Worm (Caenorhabditis elegans): ENCODE data around the gene nep-13.
A peak's percentile ranks its signal among the peaks of the same experiment; 100 is the strongest.

nep-13 gene

ce11 chrII:3241842-3242241 is 40.6 kb upstream of the nep-13 start:
- TF ChIP-seq rpc-1 (optimal IDR thresholded peaks at IDR 0.05), result no peak
- no peak for TF ChIP-seq rpc-1 (tag; optimal IDR thresholded peaks at IDR 0.05)
- no peak for TF ChIP-seq Y67H2A.10 (GFP tag; conservative IDR thresholded peaks at IDR 0.05)
- TF ChIP-seq rec-8 (tag; optimal IDR thresholded peaks at IDR 0.05), result no peak
- no peak for TF ChIP-seq F57A8.1 (GFP tag; optimal IDR thresholded peaks at IDR 0.05)
- no peak for TF ChIP-seq die-1 (tag; optimal IDR thresholded peaks at IDR 0.05)
- TF ChIP-seq somi-1 (GFP tag; optimal IDR thresholded peaks at IDR 0.05), result no peak
- TF ChIP-seq ztf-3 (GFP tag; optimal IDR thresholded peaks at IDR 0.05), result no peak
- no peak for TF ChIP-seq cebp-2 (GFP tag; IDR thresholded peaks at IDR 0.05)
- TF ChIP-seq bed-1 (GFP tag; IDR thresholded peaks at IDR 0.05), result no peak
- TF ChIP-seq tlf-1 (GFP tag; optimal IDR thresholded peaks at IDR 0.05), result no peak
- TF ChIP-seq mxl-1 (tag; optimal IDR thresholded peaks at IDR 0.05), result no peak
- no peak for TF ChIP-seq akir-1 (GFP tag; optimal IDR thresholded peaks at IDR 0.05)
- no peak for TF ChIP-seq egl-18 (GFP tag; IDR thresholded peaks at IDR 0.05)
- no peak for TF ChIP-seq sdz-38 (tag; optimal IDR thresholded peaks at IDR 0.05)
- TF ChIP-seq lin-26 (GFP tag; IDR thresholded peaks at IDR 0.05), result no peak
- no peak for TF ChIP-seq atf-7 (tag; optimal IDR thresholded peaks at IDR 0.05)
- TF ChIP-seq ccch-3 (GFP tag; optimal IDR thresholded peaks at IDR 0.05), result no peak
- no peak for TF ChIP-seq repo-1 (tag; optimal IDR thresholded peaks at IDR 0.05)

- no peak for TF ChIP-seq B0019.2 (GFP tag; conservative IDR thresholded peaks at IDR 0.05)
- no peak for TF ChIP-seq madf-8 (GFP tag; conservative IDR thresholded peaks at IDR 0.05)
- no peak for TF ChIP-seq madf-6 (GFP tag; IDR thresholded peaks at IDR 0.05)
- TF ChIP-seq Y56A3A.18 (GFP tag; IDR thresholded peaks at IDR 0.05), result no peak
- no peak for TF ChIP-seq lin-54 (GFP tag; optimal IDR thresholded peaks at IDR 0.05)
Measured at ce11 chrII:3244070-3244469, 38.4 kb upstream of the nep-13 start, which contains the start of gene C17F4.12. C17F4.12 (minus strand) TSS chrII:3244170.

ce11 chrII:3244758-3245157 is 37.7 kb upstream of the nep-13 start:
- TF ChIP-seq unc-62 (GFP tag; optimal IDR thresholded peaks at IDR 0.05) (no peak), madf-8 (GFP tag; conservative IDR thresholded peaks at IDR 0.05) (no peak), hsf-1 (GFP tag; IDR thresholded peaks at IDR 0.05) (no peak), B0035.1 (tag; optimal IDR thresholded peaks at IDR 0.05) (no peak), ceh-91 (GFP tag; IDR thresholded peaks at IDR 0.05) (no peak), aptf-3 (GFP tag; IDR thresholded peaks at IDR 0.05) (no peak), egl-18 (GFP tag; IDR thresholded peaks at IDR 0.05) (no peak), mxl-1 (tag; optimal IDR thresholded peaks at IDR 0.05) (no peak), Y53G8AR.9 (GFP tag; conservative IDR thresholded peaks at IDR 0.05) (peak; percentile 47; the same call in 1 of the 2 replicates), zim-3 (tag; optimal IDR thresholded peaks at IDR 0.05) (no peak), nhr-80 (tag; optimal IDR thresholded peaks at IDR 0.05) (peak; percentile 74), bed-2 (GFP tag; IDR thresholded peaks at IDR 0.05) (no peak), madf-6 (GFP tag; IDR thresholded peaks at IDR 0.05) (no peak), nhr-90 (tag; optimal IDR thresholded peaks at IDR 0.05) (peak; percentile 43), F49E8.2 (tag; optimal IDR thresholded peaks at IDR 0.05; ENCODE audit: insufficient read depth) (no peak), lin-40 (tag; optimal IDR thresholded peaks at IDR 0.05) (no peak), ceh-79 (tag; optimal IDR thresholded peaks at IDR 0.05) (no peak)

- TF ChIP-seq atf-7 (tag; optimal IDR thresholded peaks at IDR 0.05) (peak; percentile 50), dpl-1 (GFP tag; optimal IDR thresholded peaks at IDR 0.05) (no peak), ztf-26 (tag; optimal IDR thresholded peaks at IDR 0.05) (peak; percentile 6), nhr-80 (tag; optimal IDR thresholded peaks at IDR 0.05) (peak; percentile 94), attf-5 (GFP tag; optimal IDR thresholded peaks at IDR 0.05) (peak; percentile 2), madf-10 (tag; optimal IDR thresholded peaks at IDR 0.05) (peak; percentile 11), Y67H2A.10 (GFP tag; conservative IDR thresholded peaks at IDR 0.05) (no peak), zfh-2 (GFP tag; conservative IDR thresholded peaks at IDR 0.05) (no peak), C17E4.6 (GFP tag; IDR thresholded peaks at IDR 0.05) (no peak), cebp-2 (GFP tag; IDR thresholded peaks at IDR 0.05) (no peak), tbx-9 (tag; optimal IDR thresholded peaks at IDR 0.05; ENCODE audit: borderline replicate concordance) (no peak), mcd-1 (GFP tag; IDR thresholded peaks at IDR 0.05) (no peak), pbrm-1 (GFP tag; IDR thresholded peaks at IDR 0.05) (0 out of 2 replicates have a peak, but pooled peaks have one; percentile 40), repo-1 (tag; optimal IDR thresholded peaks at IDR 0.05) (no peak), nhr-179 (tag; optimal IDR thresholded peaks at IDR 0.05) (no peak)
Measured at ce11 chrII:3245836-3246235, 36.6 kb upstream of the nep-13 start, which contains the start of gene C17F4.7. C17F4.7 (minus strand) TSS chrII:3246015.
